Fruit fly (Drosophila melanogaster) whole organism, embryonic: ENCODE data around the gene Glys.

ENCODE experiments used
- Asciz ChIP-seq: fragments of 200-800 bp; sonication (Bioruptor generic); optimal IDR thresholded peaks from 2 replicates; lab custom pipeline; 2017; ENCODE audit warnings: missing biosample characterization, mild to moderate bottlenecking, missing genetic modification characterization, missing genetic modification reagents
- CG10959 ChIP-seq: fragments of 200-800 bp; sonication (Bioruptor generic); IDR thresholded peaks from 2 replicates; pipeline ENCODE4 v1.3.6; 2022; ENCODE audit warnings: missing biosample characterization, missing genetic modification characterization
- CG11695 ChIP-seq: fragments of 200-800 bp; sonication (Bioruptor generic); IDR thresholded peaks from 3 replicates; pipeline ENCODE4 v1.3.6; 2022; ENCODE audit warnings: missing biosample characterization, missing genetic modification characterization
- CG12391 ChIP-seq: fragments of 200-800 bp; sonication (Bioruptor generic); optimal IDR thresholded peaks from 3 replicates; lab custom pipeline; 2018; ENCODE audit warnings: missing biosample characterization, mild to moderate bottlenecking, missing genetic modification characterization, moderate library complexity
- CG12942 ChIP-seq: fragments of 200-800 bp; sonication (Bioruptor generic); optimal IDR thresholded peaks from 3 replicates; lab custom pipeline; 2016; ENCODE audit warnings: missing biosample characterization, missing genetic modification characterization
- CG15011 ChIP-seq: fragments of 200-800 bp; sonication (Bioruptor generic); optimal IDR thresholded peaks from 3 replicates; lab custom pipeline; 2018; ENCODE audit warnings: missing biosample characterization, mild to moderate bottlenecking, missing genetic modification characterization
- CG1529 ChIP-seq: fragments of 200-800 bp; sonication (Bioruptor generic); optimal IDR thresholded peaks from 3 replicates; lab custom pipeline; 2018; ENCODE audit warnings: missing biosample characterization, missing genetic modification characterization
- CG15479 ChIP-seq: fragments of 200-800 bp; sonication (Bioruptor generic); optimal IDR thresholded peaks from 3 replicates; lab custom pipeline; 2019; ENCODE audit warnings: missing biosample characterization, mild to moderate bottlenecking, missing genetic modification characterization, moderate library complexity
- CG1603 ChIP-seq: fragments of 200-800 bp; sonication (Bioruptor generic); optimal IDR thresholded peaks from 2 replicates; lab custom pipeline; 2019; ENCODE audit warnings: missing biosample characterization, mild to moderate bottlenecking, missing genetic modification characterization, moderate library complexity
- CG16813 ChIP-seq: fragments of 200-800 bp; sonication (Bioruptor generic); IDR thresholded peaks from 3 replicates; pipeline ENCODE4 v1.3.6; 2022; ENCODE audit warnings: missing biosample characterization, missing genetic modification characterization; ENCODE audit not compliant: partially characterized antibody
- CG18262 ChIP-seq: fragments of 200-800 bp; optimal IDR thresholded peaks from 3 replicates; lab custom pipeline; 2019; ENCODE audit warnings: missing biosample characterization, mild to moderate bottlenecking, missing genetic modification characterization, moderate library complexity
- CG32767 ChIP-seq: fragments of 200-800 bp; sonication (Bioruptor generic); IDR thresholded peaks from 2 replicates; pipeline ENCODE4 v1.3.6; 2022; ENCODE audit warnings: missing biosample characterization, missing genetic modification characterization
- CG6654 ChIP-seq: fragments of 200-800 bp; sonication (Bioruptor generic); optimal IDR thresholded peaks from 2 replicates; lab custom pipeline; 2017; ENCODE audit warnings: missing biosample characterization, mild to moderate bottlenecking, missing genetic modification characterization
- CG6683 ChIP-seq: fragments of 200-800 bp; sonication (Bioruptor generic); optimal IDR thresholded peaks from 2 replicates; lab custom pipeline; 2017; ENCODE audit warnings: missing biosample characterization, mild to moderate bottlenecking, missing genetic modification characterization, missing genetic modification reagents
- CG8089 ChIP-seq: fragments of 200-800 bp; sonication (Bioruptor generic); optimal IDR thresholded peaks from 3 replicates; lab custom pipeline; 2016; ENCODE audit warnings: missing biosample characterization, missing genetic modification characterization
- CG8290 ChIP-seq, 3 experiments: fragments of 200-800 bp; sonication (Bioruptor generic); optimal IDR thresholded peaks; 2 replicates each; lab custom pipeline; 2016 to 2019; ENCODE audit warnings: missing biosample characterization in 3 of 3, missing genetic modification characterization in 3 of 3, mild to moderate bottlenecking in 2 of 3, moderate library complexity in 1 of 3
- CHES-1-like ChIP-seq: fragments of 200-800 bp; sonication (Bioruptor generic); optimal IDR thresholded peaks from 2 replicates; lab custom pipeline; 2016; ENCODE audit warnings: missing biosample characterization, missing genetic modification characterization
- CoRest ChIP-seq: fragments of 200-800 bp; sonication (Bioruptor generic); optimal IDR thresholded peaks from 3 replicates; lab custom pipeline; 2018; ENCODE audit warnings: missing biosample characterization, mild to moderate bottlenecking, missing genetic modification characterization, moderate library complexity
- Dip3 ChIP-seq: fragments of 200-800 bp; sonication (Bioruptor generic); optimal IDR thresholded peaks from 3 replicates; lab custom pipeline; 2016; ENCODE audit warnings: missing biosample characterization, missing genetic modification characterization
- Doc2 ChIP-seq: fragments of 200-800 bp; sonication (Bioruptor generic); IDR thresholded peaks from 2 replicates; pipeline ENCODE4 v1.3.6; 2022; ENCODE audit warnings: missing biosample characterization, missing genetic modification characterization
- Drgx ChIP-seq: fragments of 200-800 bp; sonication (Bioruptor generic); IDR thresholded peaks from 2 replicates; pipeline ENCODE4 v1.3.6; 2022; ENCODE audit warnings: missing biosample characterization, missing genetic modification characterization
- Elba2 ChIP-seq: fragments of 200-800 bp; sonication (Bioruptor generic); optimal IDR thresholded peaks from 3 replicates; lab custom pipeline; 2016; ENCODE audit warnings: missing biosample characterization, missing genetic modification characterization
- Mrtf ChIP-seq: fragments of 200-800 bp; sonication (Bioruptor generic); IDR thresholded peaks from 3 replicates; pipeline ENCODE4 v1.3.6; 2022; ENCODE audit warnings: missing biosample characterization, missing genetic modification characterization
- Scr ChIP-seq: fragments of 200-800 bp; sonication (Bioruptor generic); IDR thresholded peaks from 2 replicates; pipeline ENCODE4 v1.3.6; 2022; ENCODE audit warnings: missing biosample characterization, missing genetic modification characterization; ENCODE audit not compliant: partially characterized antibody
- Sry-δ ChIP-seq: fragments of 200-800 bp; sonication (Bioruptor generic); optimal IDR thresholded peaks from 2 replicates; lab custom pipeline; 2016; ENCODE audit warnings: missing biosample characterization, missing genetic modification characterization
- bcd ChIP-seq: fragments of 200-800 bp; sonication (Bioruptor generic); optimal IDR thresholded peaks from 2 replicates; lab custom pipeline; 2017; ENCODE audit warnings: missing biosample characterization, mild to moderate bottlenecking, missing genetic modification characterization
- caup ChIP-seq: fragments of 200-800 bp; sonication (Bioruptor generic); optimal IDR thresholded peaks from 3 replicates; lab custom pipeline; 2017; ENCODE audit warnings: missing biosample characterization, mild to moderate bottlenecking, missing genetic modification characterization, moderate library complexity; ENCODE audit not compliant: severe bottlenecking
- cg ChIP-seq: fragments of 200-800 bp; sonication (Bioruptor generic); optimal IDR thresholded peaks from 3 replicates; lab custom pipeline; 2019; ENCODE audit warnings: missing biosample characterization, mild to moderate bottlenecking, missing genetic modification characterization, moderate library complexity
- cwo ChIP-seq: fragments of 200-800 bp; sonication (Bioruptor generic); optimal IDR thresholded peaks from 3 replicates; lab custom pipeline; 2017; ENCODE audit warnings: missing biosample characterization, missing genetic modification characterization, mild to moderate bottlenecking, moderate library complexity, missing genetic modification reagents
- dysf ChIP-seq: fragments of 200-800 bp; sonication (Bioruptor generic); IDR thresholded peaks from 3 replicates; pipeline ENCODE4 v1.3.6; 2022; ENCODE audit warnings: missing biosample characterization, missing genetic modification characterization
- emc ChIP-seq: fragments of 200-800 bp; sonication (Bioruptor generic); optimal IDR thresholded peaks from 2 replicates; lab custom pipeline; 2016; ENCODE audit warnings: missing biosample characterization, missing genetic modification characterization
- eve ChIP-seq, 2 experiments: fragments of >200 bp; optimal IDR thresholded peaks; 2 replicates each; lab custom pipeline; 2017; ENCODE audit warnings: missing biosample characterization in 2 of 2, missing genetic modification characterization in 2 of 2
- grn ChIP-seq: fragments of 200-800 bp; sonication (Bioruptor generic); optimal IDR thresholded peaks from 3 replicates; lab custom pipeline; 2017; ENCODE audit warnings: missing biosample characterization, missing genetic modification characterization
- kay ChIP-seq: fragments of 200-800 bp; sonication (Bioruptor generic); optimal IDR thresholded peaks from 2 replicates; lab custom pipeline; 2016; ENCODE audit warnings: missing biosample characterization, missing genetic modification characterization
- klu ChIP-seq: fragments of 200-800 bp; sonication (Bioruptor generic); IDR thresholded peaks from 2 replicates; pipeline ENCODE4 v1.3.6; 2022; ENCODE audit warnings: missing biosample characterization, missing genetic modification characterization
- lab ChIP-seq: fragments of 200-800 bp; sonication (Bioruptor generic); optimal IDR thresholded peaks from 3 replicates; lab custom pipeline; 2017; ENCODE audit warnings: missing biosample characterization, missing genetic modification characterization, mild to moderate bottlenecking, moderate library complexity, missing genetic modification reagents
- otp ChIP-seq: fragments of 200-800 bp; sonication (Bioruptor generic); IDR thresholded peaks from 3 replicates; pipeline ENCODE4, ENCODE4 v1.3.6; 2022; ENCODE audit warnings: missing biosample characterization, missing genetic modification characterization
- peb ChIP-seq: fragments of 200-800 bp; sonication (Bioruptor generic); IDR thresholded peaks from 2 replicates; pipeline ENCODE4 v1.3.6; 2022; ENCODE audit warnings: missing biosample characterization, missing genetic modification characterization
- pfk ChIP-seq: fragments of 200-800 bp; sonication (Bioruptor generic); optimal IDR thresholded peaks from 2 replicates; lab custom pipeline; 2018; ENCODE audit warnings: missing biosample characterization, mild to moderate bottlenecking, missing genetic modification characterization, moderate library complexity
- phol ChIP-seq: fragments of 200-800 bp; sonication (Bioruptor generic); optimal IDR thresholded peaks from 3 replicates; lab custom pipeline; 2018; ENCODE audit warnings: missing biosample characterization, mild to moderate bottlenecking, missing genetic modification characterization, moderate library complexity
- pros ChIP-seq: fragments of 200-800 bp; sonication (Bioruptor generic); optimal IDR thresholded peaks from 3 replicates; lab custom pipeline; 2019; ENCODE audit warnings: missing biosample characterization, mild to moderate bottlenecking, missing genetic modification characterization, moderate library complexity
- slou ChIP-seq: fragments of 200-800 bp; sonication (Bioruptor generic); optimal IDR thresholded peaks from 3 replicates; lab custom pipeline; 2016; ENCODE audit warnings: missing biosample characterization, missing genetic modification characterization
- sob ChIP-seq: fragments of 200-800 bp; sonication (Bioruptor generic); IDR thresholded peaks from 2 replicates; pipeline ENCODE4 v1.3.6; 2022; ENCODE audit warnings: missing biosample characterization, missing genetic modification characterization
- sug ChIP-seq: fragments of 200-800 bp; optimal IDR thresholded peaks from 2 replicates; lab custom pipeline; 2019; ENCODE audit warnings: missing biosample characterization, mild to moderate bottlenecking, missing genetic modification characterization, moderate library complexity
- trem ChIP-seq: fragments of 200-800 bp; optimal IDR thresholded peaks from 3 replicates; lab custom pipeline; 2019; ENCODE audit warnings: missing biosample characterization, mild to moderate bottlenecking, missing genetic modification characterization, moderate library complexity
- tx ChIP-seq: fragments of 200-800 bp; sonication (Bioruptor generic); optimal IDR thresholded peaks from 2 replicates; lab custom pipeline; 2016; ENCODE audit warnings: missing biosample characterization, missing genetic modification characterization
- z ChIP-seq: fragments of 200-800 bp; sonication (Bioruptor generic); IDR thresholded peaks from 3 replicates; pipeline ENCODE4 v1.3.6; 2022; ENCODE audit warnings: missing biosample characterization, missing genetic modification characterization

The Glys gene

dm6 chr3R:15121599-15122394, 25.5 kb downstream of the Glys start (continued):
- TF ChIP-seq CG15479 (GFP tag; lab: Kevin White, UChicago), result no peak
- 0 out of 3 replicates have a peak, but pooled peaks have one; percentile 15 for TF ChIP-seq Mrtf (GFP tag; lab: Robert Waterston, UW)
- TF ChIP-seq phol (tag; lab: Kevin White, UChicago), result no peak
- TF ChIP-seq eve (GFP tag; optimal IDR thresholded peaks at IDR 0.05; lab: Kevin White, UChicago), result peak in 1 of 2 experiments; percentile 56
- TF ChIP-seq, all 482 proteins: peak for 18

DNA sequence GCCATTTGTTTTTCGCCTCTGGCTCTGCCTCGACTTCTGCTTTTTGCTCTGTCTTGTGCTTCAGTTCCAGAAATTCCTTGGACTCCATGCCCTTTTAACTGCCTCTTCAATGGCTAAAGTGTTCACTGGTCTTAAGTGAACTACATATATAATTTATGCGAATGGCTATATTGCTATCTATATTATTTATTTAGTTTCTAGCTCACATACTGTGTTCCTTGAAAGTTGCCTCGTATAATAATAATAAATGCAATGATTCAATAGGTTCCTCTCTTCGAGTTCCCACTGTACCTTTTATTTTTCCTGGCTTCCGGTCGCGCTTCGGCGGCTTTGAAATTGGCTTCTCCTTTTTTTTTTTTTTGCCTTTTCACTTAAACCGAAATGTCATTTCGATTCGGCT, 27.6 kb downstream of the Glys start:
- TF ChIP-seq emc (GFP tag; lab: Kevin White, UChicago) (no peak), Elba2 (no peak), Dip3 (no peak), Sry-δ (GFP tag; lab: Kevin White, UChicago) (no peak), CoRest (tag; lab: Kevin White, UChicago) (peak; percentile 34), grn (GFP tag; lab: Kevin White, UChicago) (no peak), CG10959 (GFP tag; lab: Robert Waterston, UW) (no peak), sob (GFP tag; lab: Robert Waterston, UW) (no peak), Scr (no peak), phol (tag; lab: Kevin White, UChicago) (peak; percentile 8), CG6683 (no peak), Asciz (GFP tag; lab: Kevin White, UChicago) (no peak), CG18262 (tag; lab: Kevin White, UChicago) (no peak), peb (no peak), pfk (GFP tag; lab: Kevin White, UChicago) (no peak), CG12391 (tag; lab: Kevin White, UChicago) (peak; percentile 29), sug (tag; lab: Kevin White, UChicago) (peak; percentile 3), Doc2 (GFP tag; lab: Robert Waterston, UW) (no peak), CHES-1-like (GFP tag; lab: Kevin White, UChicago) (no peak), CG8089 (GFP tag; lab: Kevin White, UChicago) (no peak), otp (no peak), tx (GFP tag; lab: Kevin White, UChicago) (no peak), CG16813 (GFP tag; lab: Robert Waterston, UW) (no peak), CG8290 (GFP tag; optimal IDR thresholded peaks at IDR 0.05; lab: Kevin White, UChicago) (no peak), CG8290 (tag; optimal IDR thresholded peaks at IDR 0.05; lab: Kevin White, UChicago) (peak in 1 of 2 experiments; percentile 31), cwo (GFP tag; lab: Kevin White, UChicago) (peak; percentile 36), dysf (GFP tag; lab: Robert Waterston, UW) (peak; percentile 67), Drgx (GFP tag; lab: Robert Waterston, UW) (no peak), z (GFP tag; lab: Robert Waterston, UW) (no peak), lab (peak; percentile 66), trem (no peak), pros (no peak), bcd (GFP tag; lab: Kevin White, UChicago) (peak; percentile 5), CG6654 (GFP tag; lab: Kevin White, UChicago) (no peak), CG1603 (tag; lab: Kevin White, UChicago) (peak; percentile 25), CG1529 (GFP tag; lab: Kevin White, UChicago) (no peak), CG12942 (GFP tag; lab: Kevin White, UChicago) (no peak), caup (GFP tag; lab: Kevin White, UChicago) (peak; percentile 12), CG11695 (GFP tag; lab: Robert Waterston, UW) (no peak), klu (GFP tag; lab: Robert Waterston, UW) (no peak), CG15011 (peak; percentile 2), cg (no peak), kay (GFP tag; lab: Kevin White, UChicago) (no peak), CG32767 (GFP tag; lab: Robert Waterston, UW) (no peak), slou (GFP tag; lab: Kevin White, UChicago) (no peak)
